Fruit fly (Drosophila melanogaster) whole organism, embryonic: Measurements from ENCODE around the gene CG8281.

Source experiments
- Bteb2 ChIP-seq: fragments of 200-800 bp; sonication (Bioruptor generic); optimal IDR thresholded peaks from 2 replicates; lab custom pipeline; 2016; ENCODE audit warnings: missing biosample characterization, missing genetic modification characterization
- CG10321 ChIP-seq: fragments of 200-800 bp; sonication (Bioruptor generic); IDR thresholded peaks from 2 replicates; pipeline ENCODE4 v1.3.6; 2022; ENCODE audit warnings: missing biosample characterization, missing genetic modification characterization
- CG10366 ChIP-seq: fragments of 200-800 bp; sonication (Bioruptor generic); IDR thresholded peaks from 2 replicates; pipeline ENCODE4 v1.3.6; 2022; ENCODE audit warnings: missing biosample characterization, missing genetic modification characterization
- CG11456 ChIP-seq: fragments of 200-800 bp; sonication (Bioruptor generic); IDR thresholded peaks from 3 replicates; pipeline ENCODE4 v1.3.6; 2022; ENCODE audit warnings: missing biosample characterization, missing genetic modification characterization
- CG11504 ChIP-seq: fragments of 200-800 bp; sonication (Bioruptor generic); optimal IDR thresholded peaks from 3 replicates; lab custom pipeline; 2019; ENCODE audit warnings: missing biosample characterization, mild to moderate bottlenecking, missing genetic modification characterization, moderate library complexity
- CG11696 ChIP-seq: fragments of 200-800 bp; sonication (Bioruptor generic); IDR thresholded peaks from 2 replicates; pipeline ENCODE4 v1.3.6; 2022; ENCODE audit warnings: missing biosample characterization, missing genetic modification characterization
- CG12236 ChIP-seq: fragments of 200-800 bp; sonication (Bioruptor generic); optimal IDR thresholded peaks from 2 replicates; lab custom pipeline; 2016; ENCODE audit warnings: missing biosample characterization, missing genetic modification characterization
- CG14441 ChIP-seq: fragments of 200-800 bp; sonication (Bioruptor generic); IDR thresholded peaks from 2 replicates; pipeline ENCODE4 v1.3.6; 2022; ENCODE audit warnings: missing biosample characterization, missing genetic modification characterization
- CG14667 ChIP-seq: fragments of 200-800 bp; sonication (Bioruptor generic); IDR thresholded peaks from 2 replicates; pipeline ENCODE4 v1.3.6; 2022; ENCODE audit warnings: missing biosample characterization, missing genetic modification characterization
- CG16815 ChIP-seq: fragments of 200-800 bp; sonication (Bioruptor generic); optimal IDR thresholded peaks from 3 replicates; lab custom pipeline; 2017; ENCODE audit warnings: missing biosample characterization, mild to moderate bottlenecking, missing genetic modification characterization
- CG17912 ChIP-seq: fragments of 200-800 bp; sonication (Bioruptor generic); optimal IDR thresholded peaks from 2 replicates; lab custom pipeline; 2018; ENCODE audit warnings: missing biosample characterization, mild to moderate bottlenecking, missing genetic modification characterization
- CG1832 ChIP-seq: fragments of 200-800 bp; sonication (Bioruptor generic); optimal IDR thresholded peaks from 2 replicates; lab custom pipeline; 2017; ENCODE audit warnings: missing biosample characterization, mild to moderate bottlenecking, missing genetic modification characterization, inconsistent platforms
- CG18599 ChIP-seq: fragments of 200-800 bp; sonication (Bioruptor generic); optimal IDR thresholded peaks from 3 replicates; lab custom pipeline; 2017; ENCODE audit warnings: missing biosample characterization, missing genetic modification characterization, mild to moderate bottlenecking, moderate library complexity, missing genetic modification reagents
- CG2199 ChIP-seq: fragments of 200-800 bp; sonication (Bioruptor generic); IDR thresholded peaks from 3 replicates; pipeline ENCODE4 v1.3.6; 2022; ENCODE audit warnings: missing biosample characterization, missing genetic modification characterization
- CG2678 ChIP-seq: fragments of 200-800 bp; sonication (Bioruptor generic); optimal IDR thresholded peaks from 3 replicates; lab custom pipeline; 2019; ENCODE audit warnings: missing biosample characterization, mild to moderate bottlenecking, missing genetic modification characterization, moderate library complexity
- CG33213 ChIP-seq: fragments of 200-800 bp; sonication (Bioruptor generic); optimal IDR thresholded peaks from 3 replicates; lab custom pipeline; 2016; ENCODE audit warnings: missing biosample characterization, missing genetic modification characterization
- CG3726 ChIP-seq: fragments of 200-800 bp; sonication (Bioruptor generic); IDR thresholded peaks from 3 replicates; pipeline ENCODE4, ENCODE4 v1.3.6; 2022; ENCODE audit warnings: missing biosample characterization, missing genetic modification characterization
- CG6791 ChIP-seq: fragments of 200-800 bp; sonication (Bioruptor generic); IDR thresholded peaks from 3 replicates; pipeline ENCODE4 v1.3.6; 2022; ENCODE audit warnings: missing biosample characterization, missing genetic modification characterization; ENCODE audit not compliant: partially characterized antibody
- CG8388 ChIP-seq: fragments of 200-800 bp; sonication (Bioruptor generic); optimal IDR thresholded peaks from 2 replicates; lab custom pipeline; 2019; ENCODE audit warnings: missing biosample characterization, mild to moderate bottlenecking, missing genetic modification characterization, moderate library complexity
- CG9932 ChIP-seq: fragments of 200-800 bp; sonication (Bioruptor generic); IDR thresholded peaks from 2 replicates; pipeline ENCODE4 v1.3.6; 2022; ENCODE audit warnings: missing biosample characterization, missing genetic modification characterization
- CrebB ChIP-seq: fragments of 200-800 bp; sonication (Bioruptor generic); optimal IDR thresholded peaks from 3 replicates; lab custom pipeline; 2018; ENCODE audit warnings: missing biosample characterization, mild to moderate bottlenecking, missing genetic modification characterization
- Dbx ChIP-seq: fragments of 200-800 bp; sonication (Bioruptor generic); IDR thresholded peaks from 3 replicates; pipeline ENCODE4 v1.3.6; 2022; ENCODE audit warnings: missing biosample characterization, missing genetic modification characterization
- Doc2 ChIP-seq: fragments of 200-800 bp; sonication (Bioruptor generic); IDR thresholded peaks from 2 replicates; pipeline ENCODE4 v1.3.6; 2022; ENCODE audit warnings: missing biosample characterization, missing genetic modification characterization
- Ets97D ChIP-seq: fragments of 200-800 bp; sonication (Bioruptor generic); optimal IDR thresholded peaks from 3 replicates; lab custom pipeline; 2016; ENCODE audit warnings: missing biosample characterization, missing genetic modification characterization
- Hr51 ChIP-seq, 2 experiments: fragments of 200-800 bp; sonication (Bioruptor generic); optimal IDR thresholded peaks; 2 replicates in 1 of 2; 3 replicates in 1 of 2; lab custom pipeline; 2016 to 2018; ENCODE audit warnings: missing biosample characterization in 2 of 2, missing genetic modification characterization in 2 of 2, mild to moderate bottlenecking in 1 of 2, moderate library complexity in 1 of 2
- Hr78 ChIP-seq, 2 experiments: fragments of 200-800 bp in 1 of 2; fragments of >200 bp in 1 of 2; sonication (Bioruptor generic) in 1 of 2; optimal IDR thresholded peaks; 2 replicates each; lab custom pipeline; 2017 to 2019; ENCODE audit warnings: missing biosample characterization in 2 of 2, missing genetic modification characterization in 2 of 2, mild to moderate bottlenecking in 1 of 2, moderate library complexity in 1 of 2
- Kr ChIP-seq: fragments of 200-800 bp; sonication (Bioruptor generic); optimal IDR thresholded peaks from 2 replicates; lab custom pipeline; 2017; ENCODE audit warnings: missing biosample characterization, mild to moderate bottlenecking, missing genetic modification characterization
- MBD-R2 ChIP-seq: fragments of 200-800 bp; sonication (Bioruptor generic); IDR thresholded peaks from 2 replicates; pipeline ENCODE4 v1.3.6; 2022; ENCODE audit warnings: missing biosample characterization, missing genetic modification characterization
- NC2β ChIP-seq: fragments of 200-800 bp; sonication (Bioruptor generic); optimal IDR thresholded peaks from 2 replicates; lab custom pipeline; 2016; ENCODE audit warnings: missing biosample characterization, missing genetic modification characterization
- Neu2 ChIP-seq: fragments of 200-800 bp; sonication (Bioruptor generic); optimal IDR thresholded peaks from 3 replicates; lab custom pipeline; 2016; ENCODE audit warnings: missing biosample characterization, missing genetic modification characterization, borderline replicate concordance
- Vsx1 ChIP-seq: fragments of 200-800 bp; sonication (Bioruptor generic); optimal IDR thresholded peaks from 2 replicates; lab custom pipeline; 2017; ENCODE audit warnings: missing biosample characterization, mild to moderate bottlenecking, missing genetic modification characterization, missing genetic modification reagents
- ac ChIP-seq: fragments of 200-800 bp; sonication (Bioruptor generic); optimal IDR thresholded peaks from 3 replicates; lab custom pipeline; 2017; ENCODE audit warnings: missing biosample characterization, mild to moderate bottlenecking, missing genetic modification characterization
- btn ChIP-seq: fragments of 200-800 bp; sonication (Bioruptor generic); optimal IDR thresholded peaks from 2 replicates; lab custom pipeline; 2016; ENCODE audit warnings: missing biosample characterization, missing genetic modification characterization
- cg ChIP-seq: fragments of 200-800 bp; sonication (Bioruptor generic); optimal IDR thresholded peaks from 3 replicates; lab custom pipeline; 2019; ENCODE audit warnings: missing biosample characterization, mild to moderate bottlenecking, missing genetic modification characterization, moderate library complexity
- fd3F ChIP-seq: fragments of 200-800 bp; sonication (Bioruptor generic); optimal IDR thresholded peaks from 2 replicates; lab custom pipeline; 2018; ENCODE audit warnings: missing biosample characterization, mild to moderate bottlenecking, missing genetic modification characterization, moderate library complexity
- fd64A ChIP-seq: fragments of 200-800 bp; sonication (Bioruptor generic); optimal IDR thresholded peaks from 3 replicates; lab custom pipeline; 2018; ENCODE audit warnings: missing biosample characterization, mild to moderate bottlenecking, missing genetic modification characterization
- fd96Cb ChIP-seq: fragments of 200-800 bp; sonication (Bioruptor generic); optimal IDR thresholded peaks from 2 replicates; lab custom pipeline; 2018; ENCODE audit warnings: missing biosample characterization, mild to moderate bottlenecking, missing genetic modification characterization, moderate library complexity
- ham ChIP-seq: fragments of 200-800 bp; sonication (Bioruptor generic); IDR thresholded peaks from 2 replicates; pipeline ENCODE4 v1.3.6; 2022; ENCODE audit warnings: missing biosample characterization, missing genetic modification characterization
- hth ChIP-seq: fragments of >200 bp; optimal IDR thresholded peaks from 2 replicates; lab custom pipeline; 2017; ENCODE audit warnings: inconsistent platforms
- jing ChIP-seq: fragments of 200-800 bp; sonication (Bioruptor generic); optimal IDR thresholded peaks from 2 replicates; lab custom pipeline; 2018; ENCODE audit warnings: missing biosample characterization, mild to moderate bottlenecking, missing genetic modification characterization
- nerfin-2 ChIP-seq: fragments of 200-800 bp; sonication (Bioruptor generic); IDR thresholded peaks from 2 replicates; pipeline ENCODE4 v1.3.6; 2022; ENCODE audit warnings: missing biosample characterization, missing genetic modification characterization; ENCODE audit not compliant: partially characterized antibody
- nmo ChIP-seq: fragments of 200-800 bp; sonication (Bioruptor generic); optimal IDR thresholded peaks from 2 replicates; lab custom pipeline; 2018; ENCODE audit warnings: missing biosample characterization, mild to moderate bottlenecking, missing genetic modification characterization, moderate library complexity
- pho ChIP-seq: fragments of 200-800 bp; sonication (Bioruptor generic); optimal IDR thresholded peaks from 2 replicates; lab custom pipeline; 2016; ENCODE audit warnings: missing biosample characterization, missing genetic modification characterization
- psq ChIP-seq: fragments of 200-800 bp; sonication (Bioruptor generic); optimal IDR thresholded peaks from 2 replicates; lab custom pipeline; 2017; ENCODE audit warnings: missing biosample characterization, missing genetic modification characterization
- salm ChIP-seq: fragments of 200-800 bp; sonication (Bioruptor generic); optimal IDR thresholded peaks from 2 replicates; lab custom pipeline; 2018; ENCODE audit warnings: missing biosample characterization, mild to moderate bottlenecking, missing genetic modification characterization
- sens-2 ChIP-seq: fragments of 200-800 bp; sonication (Bioruptor generic); IDR thresholded peaks from 2 replicates; pipeline ENCODE4 v1.3.6; 2022; ENCODE audit warnings: missing biosample characterization, missing genetic modification characterization
- tap ChIP-seq: fragments of 200-800 bp; optimal IDR thresholded peaks from 3 replicates; lab custom pipeline; 2019; ENCODE audit warnings: missing biosample characterization, mild to moderate bottlenecking, missing genetic modification characterization, moderate library complexity
- toy ChIP-seq: fragments of 200-800 bp; sonication (Bioruptor generic); IDR thresholded peaks from 2 replicates; pipeline ENCODE4 v1.3.6; 2022; ENCODE audit warnings: missing biosample characterization, missing genetic modification characterization
- tup ChIP-seq: fragments of 200-800 bp; sonication (Bioruptor generic); optimal IDR thresholded peaks from 2 replicates; lab custom pipeline; 2016; ENCODE audit warnings: missing biosample characterization, mild to moderate bottlenecking, missing genetic modification characterization, moderate library complexity
- vfl ChIP-seq: fragments of 200-800 bp; sonication (Bioruptor generic); optimal IDR thresholded peaks from 2 replicates; lab custom pipeline; 2016; ENCODE audit warnings: missing biosample characterization, missing genetic modification characterization
- zfh1 ChIP-seq: fragments of 200-800 bp; sonication (Bioruptor generic); IDR thresholded peaks from 3 replicates; pipeline ENCODE4 v1.3.6; 2022; ENCODE audit warnings: missing biosample characterization, missing genetic modification characterization

CG8281 gene

DNA sequence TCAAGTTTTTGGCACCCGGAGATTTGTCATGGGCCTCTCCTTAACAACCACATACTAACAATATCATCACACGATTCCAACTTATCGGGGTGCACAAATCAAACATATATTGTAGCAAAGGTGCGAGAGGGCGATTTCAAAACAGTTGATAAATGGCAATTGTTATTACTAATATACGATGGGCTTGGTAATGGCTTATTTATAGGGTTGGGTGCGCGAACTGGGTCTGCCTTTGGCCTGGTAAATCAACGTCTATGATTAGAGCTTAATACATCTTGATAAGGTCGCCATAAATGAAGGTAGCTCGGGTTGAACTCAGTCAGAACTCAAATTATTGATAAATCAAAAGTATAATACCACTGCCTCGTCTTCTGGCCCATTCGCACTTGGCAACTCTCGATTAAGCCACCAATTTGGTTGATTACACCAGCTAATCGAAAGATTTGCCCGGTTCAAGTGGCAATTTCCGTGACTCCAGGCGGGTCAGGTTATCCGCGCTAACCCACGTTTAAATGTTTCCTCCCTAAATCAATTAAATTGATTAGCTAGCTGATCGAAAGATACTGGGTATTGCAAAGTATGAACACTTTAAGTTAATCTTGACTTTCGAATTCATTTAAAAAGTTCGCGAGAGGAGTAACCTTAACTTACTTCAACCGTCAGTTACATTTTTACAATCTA, 28.4 kb downstream of the CG8281 start (continued):
- TF ChIP-seq cg (no peak), Dbx (no peak), hth (lab: Kevin White, UChicago) (no peak), CG10366 (GFP tag; lab: Robert Waterston, UW) (no peak), CG17912 (GFP tag; lab: Kevin White, UChicago) (no peak), toy (no peak), Hr51 (GFP tag; optimal IDR thresholded peaks at IDR 0.05; lab: Kevin White, UChicago) (no peak), tup (GFP tag; lab: Kevin White, UChicago) (no peak), Bteb2 (no peak), CG1832 (GFP tag; lab: Kevin White, UChicago) (no peak), NC2β (GFP tag; lab: Kevin White, UChicago) (no peak), MBD-R2 (GFP tag; lab: Robert Waterston, UW) (no peak), CG16815 (GFP tag; lab: Kevin White, UChicago) (no peak), nmo (GFP tag; lab: Kevin White, UChicago) (no peak), Hr78 (GFP tag; optimal IDR thresholded peaks at IDR 0.05; lab: Kevin White, UChicago) (peak in 1 of 2 experiments; percentile 21), CG9932 (GFP tag; lab: Robert Waterston, UW) (no peak), tap (tag; lab: Kevin White, UChicago) (no peak), Ets97D (GFP tag; lab: Kevin White, UChicago) (no peak), CG14441 (no peak), CG6791 (GFP tag; lab: Robert Waterston, UW) (no peak), Vsx1 (GFP tag; lab: Kevin White, UChicago) (peak; percentile 19), CG11696 (no peak), fd96Cb (tag; lab: Kevin White, UChicago) (no peak), fd3F (no peak), CG14667 (GFP tag; lab: Robert Waterston, UW) (no peak), ham (no peak), Neu2 (GFP tag; lab: Kevin White, UChicago) (no peak), vfl (GFP tag; lab: Kevin White, UChicago) (no peak), Doc2 (GFP tag; lab: Robert Waterston, UW) (no peak), zfh1 (GFP tag; lab: Robert Waterston, UW) (no peak), CG2678 (tag; lab: Kevin White, UChicago) (peak; percentile 4), ac (GFP tag; lab: Kevin White, UChicago) (no peak), jing (GFP tag; lab: Kevin White, UChicago) (no peak), CG11504 (tag; lab: Kevin White, UChicago) (no peak), CrebB (tag; lab: Kevin White, UChicago) (no peak), sens-2 (GFP tag; lab: Robert Waterston, UW) (no peak), CG18599 (GFP tag; lab: Kevin White, UChicago) (peak; percentile 19), CG8388 (GFP tag; lab: Kevin White, UChicago) (no peak), CG10321 (GFP tag; lab: Robert Waterston, UW) (no peak), pho (GFP tag; lab: Kevin White, UChicago) (no peak), salm (no peak), CG33213 (no peak), fd64A (no peak), Kr (no peak), nerfin-2 (GFP tag; lab: Robert Waterston, UW) (no peak), btn (GFP tag; lab: Kevin White, UChicago) (no peak), psq (GFP tag; lab: Kevin White, UChicago) (no peak), CG12236 (GFP tag; lab: Kevin White, UChicago) (no peak), CG3726 (GFP tag; lab: Robert Waterston, UW) (no peak), CG2199 (GFP tag; lab: Robert Waterston, UW) (no peak), CG11456 (GFP tag; lab: Robert Waterston, UW) (no peak)
